Fruit fly (Drosophila melanogaster) whole organism, prepupa: ENCODE measurements around the gene yuri.

Experiments used
- CG10669 ChIP-seq: fragments of 200-800 bp; sonication (Bioruptor generic); optimal IDR thresholded peaks from 3 replicates; lab custom pipeline; 2018; ENCODE audit warnings: missing biosample characterization, mild to moderate bottlenecking, missing genetic modification characterization, moderate library complexity
- CG31627 ChIP-seq: fragments of 200-800 bp; sonication (Bioruptor generic); optimal IDR thresholded peaks from 3 replicates; lab custom pipeline; 2016; ENCODE audit warnings: missing biosample characterization, missing genetic modification characterization
- CG32006 ChIP-seq: fragments of 200-800 bp; sonication (Bioruptor generic); optimal IDR thresholded peaks from 3 replicates; lab custom pipeline; 2017; ENCODE audit warnings: missing biosample characterization, mild to moderate bottlenecking, missing genetic modification characterization
- CG6792 ChIP-seq: fragments of 200-800 bp; sonication (Bioruptor generic); optimal IDR thresholded peaks from 3 replicates; lab custom pipeline; 2016; ENCODE audit warnings: missing biosample characterization, missing genetic modification characterization
- CG8319 ChIP-seq: fragments of 200-800 bp; sonication (Bioruptor generic); optimal IDR thresholded peaks from 3 replicates; lab custom pipeline; 2016; ENCODE audit warnings: missing biosample characterization, missing genetic modification characterization
- CG9139 ChIP-seq: fragments of 200-800 bp; sonication (Bioruptor generic); optimal IDR thresholded peaks from 3 replicates; lab custom pipeline; 2017; ENCODE audit warnings: missing biosample characterization, mild to moderate bottlenecking, missing genetic modification characterization
- Eip78C ChIP-seq: fragments of 200-800 bp; sonication (Bioruptor generic); peaks from one replicate; lab custom pipeline; 2016; ENCODE audit warnings: missing biosample characterization, missing genetic modification characterization
- Gug ChIP-seq: fragments of 200-800 bp; sonication (Bioruptor generic); IDR thresholded peaks from 2 replicates; pipeline ENCODE4 v1.3.6; 2022; ENCODE audit warnings: missing biosample characterization, missing genetic modification characterization
- Hr39 ChIP-seq: fragments of 200-800 bp; sonication (Bioruptor generic); optimal IDR thresholded peaks from 2 replicates; lab custom pipeline; 2016; ENCODE audit warnings: missing biosample characterization, missing genetic modification characterization
- dac ChIP-seq: fragments of 200-800 bp; sonication (Bioruptor generic); optimal IDR thresholded peaks from 2 replicates; lab custom pipeline; 2017; ENCODE audit warnings: missing biosample characterization, mild to moderate bottlenecking, missing genetic modification characterization
- eg ChIP-seq: fragments of 200-800 bp; sonication (Bioruptor generic); IDR thresholded peaks from 3 replicates; pipeline ENCODE4 v1.3.6; 2022; ENCODE audit warnings: missing biosample characterization, missing genetic modification characterization
- salr ChIP-seq, 2 experiments: fragments of 200-800 bp; sonication (Bioruptor generic); optimal IDR thresholded peaks; 3 replicates each; lab custom pipeline; 2016 to 2018; ENCODE audit warnings: missing biosample characterization in 2 of 2, missing genetic modification characterization in 2 of 2, mild to moderate bottlenecking in 1 of 2

DNA sequence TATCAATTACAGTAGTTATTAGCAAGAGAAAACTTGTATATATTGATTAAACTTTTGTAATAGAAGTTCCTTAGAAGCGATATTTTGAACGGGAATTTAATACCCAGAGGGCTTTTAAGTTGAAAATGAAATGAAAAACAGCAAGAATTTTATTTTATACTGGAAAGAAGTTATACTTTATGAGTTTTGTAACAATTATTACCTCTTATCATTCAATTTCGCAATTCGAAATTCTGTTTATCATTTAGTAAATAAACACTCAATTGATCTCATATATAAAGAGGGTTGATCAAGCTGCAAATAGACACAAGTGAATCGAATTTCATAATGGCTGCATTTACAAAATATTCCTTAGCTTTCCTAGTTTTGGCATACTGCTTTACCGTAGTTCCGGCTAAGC, 20.2 kb upstream of the yuri start, which contains the start of gene CG15263:
- TF ChIP-seq CG32006 (no peak), salr (GFP tag; optimal IDR thresholded peaks at IDR 0.05; lab: Kevin White, UChicago) (no peak), eg (GFP tag; lab: Robert Waterston, UW) (no peak), dac (GFP tag; lab: Kevin White, UChicago) (no peak), Hr39 (no peak), CG10669 (no peak), Eip78C (GFP tag; lab: Kevin White, UChicago) (no peak), CG9139 (no peak), CG31627 (GFP tag; lab: Kevin White, UChicago) (no peak), CG6792 (GFP tag; lab: Kevin White, UChicago) (no peak), Gug (GFP tag; lab: Robert Waterston, UW) (no peak), CG8319 (GFP tag; lab: Kevin White, UChicago) (no peak)
